Worm (Caenorhabditis elegans) whole organism, L3 larva: Measurements from ENCODE around the gene tir-1.
"Not testable (repeated sequence)": the region's sequence is repeated elsewhere in the genome, so short reads cannot be mapped to it uniquely, and the experiment has no call there.

ENCODE experiments used
- aly-2 ChIP-seq: fragments of 150-350 bp; optimal IDR thresholded peaks from 2 replicates; lab custom pipeline; 2014; ENCODE audit warnings: missing biosample characterization, missing genetic modification characterization
- ceh-9 ChIP-seq: sonication (generic microtip); optimal IDR thresholded peaks from 2 replicates; lab custom pipeline; 2018; ENCODE audit warnings: missing biosample characterization, missing genetic modification characterization
- elt-2 ChIP-seq: sonication (generic microtip); optimal IDR thresholded peaks from 2 replicates; lab custom pipeline; 2016; ENCODE audit warnings: missing genetic modification reagents, mild to moderate bottlenecking, missing genetic modification characterization, missing compliant biosample characterization
- fos-1 ChIP-seq: fragments of 150-350 bp; optimal IDR thresholded peaks from 2 replicates; lab custom pipeline; 2014; ENCODE audit warnings: missing biosample characterization, missing genetic modification characterization
- nhr-11 ChIP-seq: fragments of 150-350 bp; optimal IDR thresholded peaks from 2 replicates; lab custom pipeline; 2014; ENCODE audit warnings: missing biosample characterization, missing genetic modification characterization
- nhr-237 ChIP-seq: fragments of 150-350 bp; optimal IDR thresholded peaks from 2 replicates; lab custom pipeline; 2014; ENCODE audit warnings: missing biosample characterization, missing genetic modification characterization
- skn-1 ChIP-seq: fragments of 150-350 bp; optimal IDR thresholded peaks from 2 replicates; lab custom pipeline; 2014; ENCODE audit warnings: missing biosample characterization, missing genetic modification characterization
- unc-62 ChIP-seq: fragments of 150-350 bp; sonication (generic microtip); optimal IDR thresholded peaks from 4 replicates; lab custom pipeline; 2014; ENCODE audit warnings: missing biosample characterization, missing genetic modification reagents, missing genetic modification characterization

- not testable (repeated sequence) for TF ChIP-seq elt-2 (tag; lab: Kevin White, UChicago); nhr-237 (tag; lab: Kevin White, UChicago); unc-62 (GFP tag; lab: Kevin White, UChicago); aly-2; fos-1 (tag; lab: Kevin White, UChicago); nhr-11; skn-1 (tag; lab: Kevin White, UChicago); ceh-9 (tag; lab: Kevin White, UChicago)
These were observed 57.9 kb downstream of the tir-1 start, which contains the start of gene C36A4.4 for ce11 chrIII:3843514-3843913.
